Comparison of ENCODE assay signal across 1 fruit fly cellular context in genomic region chrX:3743891-3744491, dm6.
TF ChIP-seq lines count a peak whose summit lies in the region.

No protein-coding gene starts in this region.

TF ChIP-seq in whole organism, embryonic, 481 proteins besides CTCF, POLR2A, EP300 and RAD21 (continued from another document and continues in another):
- no peak for TF ChIP-seq CG16813 (GFP tag; IDR thresholded peaks at IDR 0.05; lab: Robert Waterston, UW; ENCODE audit: partially characterized antibody)
- no peak for TF ChIP-seq Hr39 (optimal IDR thresholded peaks at IDR 0.05; lab: Kevin White, UChicago)
- no peak for TF ChIP-seq luna (GFP tag; optimal IDR thresholded peaks at IDR 0.05; lab: Kevin White, UChicago)
- TF ChIP-seq ac (GFP tag; optimal IDR thresholded peaks at IDR 0.05; lab: Kevin White, UChicago) = no peak
- TF ChIP-seq BtbVII (GFP tag; optimal IDR thresholded peaks at IDR 0.05; lab: Kevin White, UChicago) = peak; percentile 90
- peak; percentile 77 for TF ChIP-seq gcm (GFP tag; optimal IDR thresholded peaks at IDR 0.05; lab: Kevin White, UChicago)
- TF ChIP-seq Ptx1 (GFP tag; IDR thresholded peaks at IDR 0.05; lab: Robert Waterston, UW) = peak; percentile 89
- no peak for TF ChIP-seq Neu2 (GFP tag; optimal IDR thresholded peaks at IDR 0.05; lab: Kevin White, UChicago; ENCODE audit: borderline replicate concordance)
- peak; percentile 95 for TF ChIP-seq CG2678 (tag; optimal IDR thresholded peaks at IDR 0.05; lab: Kevin White, UChicago)
- TF ChIP-seq CG3847 (GFP tag; IDR thresholded peaks at IDR 0.05; lab: Robert Waterston, UW) = peak; percentile 56
- TF ChIP-seq CG4617 (GFP tag; optimal IDR thresholded peaks at IDR 0.05; lab: Kevin White, UChicago; ENCODE audit: borderline replicate concordance) = peak; percentile 17
- TF ChIP-seq aop (GFP tag; IDR thresholded peaks at IDR 0.05; lab: Robert Waterston, UW) = peak; percentile 47; the same call in 1 of the 2 replicates
- peak; percentile 86 for TF ChIP-seq CG6689 (GFP tag; IDR thresholded peaks at IDR 0.05; lab: Robert Waterston, UW)
- TF ChIP-seq ken (GFP tag; IDR thresholded peaks at IDR 0.05; lab: Robert Waterston, UW) = peak; percentile 36; the same call in 2 of the 3 replicates
- TF ChIP-seq z (GFP tag; IDR thresholded peaks at IDR 0.05; lab: Robert Waterston, UW) = no peak
- peak; percentile 65 for TF ChIP-seq H2.0 (GFP tag; IDR thresholded peaks at IDR 0.05; lab: Robert Waterston, UW)
- no peak for TF ChIP-seq CG7987 (GFP tag; optimal IDR thresholded peaks at IDR 0.05; lab: Kevin White, UChicago)
- TF ChIP-seq h (optimal IDR thresholded peaks at IDR 0.05; lab: Kevin White, UChicago) = no peak
- peak; percentile 94 for TF ChIP-seq CG13424 (tag; optimal IDR thresholded peaks at IDR 0.05; lab: Kevin White, UChicago)
- peak; percentile 73 for TF ChIP-seq CG3407 (GFP tag; optimal IDR thresholded peaks at IDR 0.05; lab: Kevin White, UChicago)
- TF ChIP-seq Kr (GFP tag; optimal IDR thresholded peaks at IDR 0.05; lab: Kevin White, UChicago) = no peak
- peak; percentile 89 for TF ChIP-seq CG10209 (GFP tag; optimal IDR thresholded peaks at IDR 0.05; lab: Kevin White, UChicago)
- no peak for TF ChIP-seq fd64A (GFP tag; optimal IDR thresholded peaks at IDR 0.05; lab: Kevin White, UChicago)
- no peak for TF ChIP-seq CG7963 (GFP tag; IDR thresholded peaks at IDR 0.05; lab: Robert Waterston, UW; ENCODE audit: partially characterized antibody)
- no peak for TF ChIP-seq CG1603 (tag; optimal IDR thresholded peaks at IDR 0.05; lab: Kevin White, UChicago)
- TF ChIP-seq ftz-f1 (GFP tag; optimal IDR thresholded peaks at IDR 0.05; lab: Kevin White, UChicago) = peak; percentile 22
- no peak; the same call in 1 of the 2 replicates for TF ChIP-seq rib (GFP tag; IDR thresholded peaks at IDR 0.05; lab: Robert Waterston, UW)
- no peak for TF ChIP-seq BEAF-32 (GFP tag; optimal IDR thresholded peaks at IDR 0.05; lab: Kevin White, UChicago)
- peak; percentile 39 for TF ChIP-seq CG15514 (GFP tag; optimal IDR thresholded peaks at IDR 0.05; lab: Kevin White, UChicago)
- TF ChIP-seq jumu (GFP tag; optimal IDR thresholded peaks at IDR 0.05; lab: Kevin White, UChicago) = no peak
- no peak for TF ChIP-seq Dad (GFP tag; optimal IDR thresholded peaks at IDR 0.05; lab: Kevin White, UChicago)
- TF ChIP-seq dimm (GFP tag; IDR thresholded peaks at IDR 0.05; lab: Robert Waterston, UW) = 0 out of 2 replicates have a peak, but pooled peaks have one; percentile 30
- no peak; the same call in 1 of the 2 replicates for TF ChIP-seq chm (GFP tag; IDR thresholded peaks at IDR 0.05; lab: Robert Waterston, UW)
- peak; percentile 66 for TF ChIP-seq cato (GFP tag; optimal IDR thresholded peaks at IDR 0.05; lab: Kevin White, UChicago; ENCODE audit: borderline replicate concordance)
- TF ChIP-seq ranshi (GFP tag; IDR thresholded peaks at IDR 0.05; lab: Robert Waterston, UW) = peak; percentile 67; the same call in 1 of the 2 replicates
- TF ChIP-seq CG2120 (GFP tag; optimal IDR thresholded peaks at IDR 0.05; lab: Kevin White, UChicago) = peak; percentile 59
- peak; percentile 98 for TF ChIP-seq Vsx1 (GFP tag; optimal IDR thresholded peaks at IDR 0.05; lab: Kevin White, UChicago)
- TF ChIP-seq run (tag; optimal IDR thresholded peaks at IDR 0.05; lab: Kevin White, UChicago) = no peak
- TF ChIP-seq da (GFP tag; optimal IDR thresholded peaks at IDR 0.05; lab: Kevin White, UChicago) = no peak
- no peak for TF ChIP-seq CG5180 (GFP tag; optimal IDR thresholded peaks at IDR 0.05; lab: Kevin White, UChicago)
- no peak for TF ChIP-seq HLH54F (GFP tag; optimal IDR thresholded peaks at IDR 0.05; lab: Kevin White, UChicago)
- no peak for TF ChIP-seq vfl (GFP tag; optimal IDR thresholded peaks at IDR 0.05; lab: Kevin White, UChicago)
- TF ChIP-seq repo (GFP tag; optimal IDR thresholded peaks at IDR 0.05; lab: Kevin White, UChicago) = no peak
- peak; percentile 72 for TF ChIP-seq sqz (GFP tag; optimal IDR thresholded peaks at IDR 0.05; lab: Kevin White, UChicago)
- TF ChIP-seq disco-r (GFP tag; optimal IDR thresholded peaks at IDR 0.05; lab: Kevin White, UChicago) = no peak
- TF ChIP-seq CG8924 (tag; optimal IDR thresholded peaks at IDR 0.05; lab: Kevin White, UChicago) = peak; percentile 93
- no peak for TF ChIP-seq CG3995 (GFP tag; optimal IDR thresholded peaks at IDR 0.05; lab: Kevin White, UChicago)
- TF ChIP-seq pb (GFP tag; optimal IDR thresholded peaks at IDR 0.05; lab: Kevin White, UChicago) = no peak
- peak; percentile 67 for TF ChIP-seq Fer3 (tag; optimal IDR thresholded peaks at IDR 0.05; lab: Kevin White, UChicago)
- peak; percentile 97 for TF ChIP-seq CG7556 (GFP tag; optimal IDR thresholded peaks at IDR 0.05; lab: Kevin White, UChicago)
- TF ChIP-seq kah (GFP tag; optimal IDR thresholded peaks at IDR 0.05; lab: Kevin White, UChicago) = peak; percentile 61
- peak; percentile 65 for TF ChIP-seq seq (GFP tag; IDR thresholded peaks at IDR 0.05; lab: Robert Waterston, UW)
- no peak for TF ChIP-seq jing (GFP tag; optimal IDR thresholded peaks at IDR 0.05; lab: Kevin White, UChicago)
- TF ChIP-seq CG10959 (GFP tag; IDR thresholded peaks at IDR 0.05; lab: Robert Waterston, UW) = 0 out of 2 replicates have a peak, but pooled peaks have one; percentile 19
- peak; percentile 83 for TF ChIP-seq CG17385 (GFP tag; optimal IDR thresholded peaks at IDR 0.05; lab: Kevin White, UChicago)
- peak; percentile 46 for TF ChIP-seq Ets65A (GFP tag; lab: Kevin White, UChicago)
- no peak for TF ChIP-seq zf30C (GFP tag; optimal IDR thresholded peaks at IDR 0.05; lab: Kevin White, UChicago)
- no peak for TF ChIP-seq CG3838 (GFP tag; optimal IDR thresholded peaks at IDR 0.05; lab: Kevin White, UChicago)
- no peak for TF ChIP-seq bowl (GFP tag; IDR thresholded peaks at IDR 0.05; lab: Robert Waterston, UW)
- TF ChIP-seq CG1024 (GFP tag; IDR thresholded peaks at IDR 0.05; lab: Robert Waterston, UW) = no peak
- peak; percentile 42; the same call in 1 of the 3 replicates for TF ChIP-seq gce (GFP tag; IDR thresholded peaks at IDR 0.05; lab: Robert Waterston, UW)
- TF ChIP-seq HLH3B (GFP tag; IDR thresholded peaks at IDR 0.05; lab: Robert Waterston, UW) = peak; percentile 77
- no peak for TF ChIP-seq knrl (GFP tag; IDR thresholded peaks at IDR 0.05; lab: Robert Waterston, UW; ENCODE audit: partially characterized antibody)
- no peak for TF ChIP-seq CG14965 (GFP tag; optimal IDR thresholded peaks at IDR 0.05; lab: Kevin White, UChicago; ENCODE audit: borderline replicate concordance)
- TF ChIP-seq dysf (GFP tag; IDR thresholded peaks at IDR 0.05; lab: Robert Waterston, UW) = peak; percentile 85
- TF ChIP-seq CG5953 (GFP tag; IDR thresholded peaks at IDR 0.05; lab: Robert Waterston, UW) = peak; percentile 46
- TF ChIP-seq Scr (GFP tag; IDR thresholded peaks at IDR 0.05; lab: Robert Waterston, UW; ENCODE audit: partially characterized antibody) = no peak
- TF ChIP-seq Dp (GFP tag; optimal IDR thresholded peaks at IDR 0.05; lab: Kevin White, UChicago) = no peak
- peak; percentile 77 for TF ChIP-seq az2 (GFP tag; optimal IDR thresholded peaks at IDR 0.05; lab: Kevin White, UChicago)
- peak; percentile 77 for TF ChIP-seq CG12942 (GFP tag; optimal IDR thresholded peaks at IDR 0.05; lab: Kevin White, UChicago)
- peak; percentile 38 for TF ChIP-seq CG1529 (GFP tag; optimal IDR thresholded peaks at IDR 0.05; lab: Kevin White, UChicago)
- TF ChIP-seq CG2199 (GFP tag; IDR thresholded peaks at IDR 0.05; lab: Robert Waterston, UW) = no peak
- peak; percentile 92 for TF ChIP-seq CG7839 (tag; optimal IDR thresholded peaks at IDR 0.05; lab: Kevin White, UChicago)
- peak; percentile 79 for TF ChIP-seq CG32772 (GFP tag; IDR thresholded peaks at IDR 0.05; lab: Robert Waterston, UW)
- TF ChIP-seq cas (GFP tag; IDR thresholded peaks at IDR 0.05; lab: Robert Waterston, UW) = no peak; the same call in 1 of the 2 replicates
- peak; percentile 68 for TF ChIP-seq CG30431 (GFP tag; optimal IDR thresholded peaks at IDR 0.05; lab: Kevin White, UChicago)
- no peak for TF ChIP-seq kay (GFP tag; optimal IDR thresholded peaks at IDR 0.05; lab: Kevin White, UChicago)
- TF ChIP-seq wdn (GFP tag; IDR thresholded peaks at IDR 0.05; lab: Robert Waterston, UW) = peak; percentile 55; the same call in 1 of the 2 replicates
- no peak for TF ChIP-seq prd (optimal IDR thresholded peaks at IDR 0.05; lab: Kevin White, UChicago)
- peak; percentile 85 for TF ChIP-seq prd (GFP tag; IDR thresholded peaks at IDR 0.05; lab: Robert Waterston, UW)
- TF ChIP-seq wek (GFP tag; optimal IDR thresholded peaks at IDR 0.05; lab: Kevin White, UChicago) = no peak
- no peak for TF ChIP-seq Doc3 (GFP tag; IDR thresholded peaks at IDR 0.05; lab: Robert Waterston, UW; ENCODE audit: partially characterized antibody)
- peak; percentile 70 for TF ChIP-seq CG10366 (GFP tag; IDR thresholded peaks at IDR 0.05; lab: Robert Waterston, UW)
- peak; percentile 96 for TF ChIP-seq Sox100B (GFP tag; optimal IDR thresholded peaks at IDR 0.05; lab: Kevin White, UChicago)
- TF ChIP-seq stwl (tag; optimal IDR thresholded peaks at IDR 0.05; lab: Kevin White, UChicago) = no peak
- TF ChIP-seq CG10462 (GFP tag; optimal IDR thresholded peaks at IDR 0.05; lab: Kevin White, UChicago) = peak; percentile 58
- TF ChIP-seq CrebB (tag; optimal IDR thresholded peaks at IDR 0.05; lab: Kevin White, UChicago) = no peak
- TF ChIP-seq Nf-YC (tag; optimal IDR thresholded peaks at IDR 0.05; lab: Kevin White, UChicago) = peak; percentile 77
- no peak for TF ChIP-seq NC2α (GFP tag; optimal IDR thresholded peaks at IDR 0.05; lab: Kevin White, UChicago)
- TF ChIP-seq caup (GFP tag; optimal IDR thresholded peaks at IDR 0.05; lab: Kevin White, UChicago; ENCODE audit: severe bottlenecking) = peak; percentile 66
- TF ChIP-seq tx (GFP tag; optimal IDR thresholded peaks at IDR 0.05; lab: Kevin White, UChicago) = no peak
- TF ChIP-seq CG17361 (GFP tag; IDR thresholded peaks at IDR 0.05; lab: Robert Waterston, UW) = peak; percentile 97
- TF ChIP-seq CG18764 (GFP tag; optimal IDR thresholded peaks at IDR 0.05; lab: Kevin White, UChicago) = peak; percentile 63
- TF ChIP-seq Max (GFP tag; optimal IDR thresholded peaks at IDR 0.05; lab: Kevin White, UChicago) = peak; percentile 81
- peak; percentile 82 for TF ChIP-seq CG17359 (tag; optimal IDR thresholded peaks at IDR 0.05; lab: Kevin White, UChicago)
- TF ChIP-seq p53 (GFP tag; optimal IDR thresholded peaks at IDR 0.05; lab: Kevin White, UChicago) = no peak
- TF ChIP-seq CG7928 (GFP tag; optimal IDR thresholded peaks at IDR 0.05; lab: Kevin White, UChicago) = peak; percentile 31
- TF ChIP-seq Sox102F (GFP tag; optimal IDR thresholded peaks at IDR 0.05; lab: Kevin White, UChicago) = peak; percentile 89
- TF ChIP-seq fru (optimal IDR thresholded peaks at IDR 0.05; lab: Kevin White, UChicago) = no peak
- TF ChIP-seq Stat92E (GFP tag; optimal IDR thresholded peaks at IDR 0.05; lab: Kevin White, UChicago) = no peak
- peak; percentile 87 for TF ChIP-seq HHEX (GFP tag; optimal IDR thresholded peaks at IDR 0.05; lab: Kevin White, UChicago)
- TF ChIP-seq Nf-YA (GFP tag; IDR thresholded peaks at IDR 0.05; lab: Robert Waterston, UW) = peak; percentile 33; the same call in 1 of the 2 replicates
- no peak for TF ChIP-seq exex (tag; optimal IDR thresholded peaks at IDR 0.05; lab: Kevin White, UChicago)
- TF ChIP-seq Nf-YB (GFP tag; optimal IDR thresholded peaks at IDR 0.05; lab: Kevin White, UChicago) = peak; percentile 78
- no peak for TF ChIP-seq maf-S (GFP tag; optimal IDR thresholded peaks at IDR 0.05; lab: Kevin White, UChicago)
- peak; percentile 18; the same call in 1 of the 2 replicates for TF ChIP-seq Ravus (GFP tag; IDR thresholded peaks at IDR 0.05; lab: Robert Waterston, UW)
- TF ChIP-seq Lhr (GFP tag; optimal IDR thresholded peaks at IDR 0.05; lab: Kevin White, UChicago) = peak; percentile 22
- TF ChIP-seq CG9876 (GFP tag; optimal IDR thresholded peaks at IDR 0.05; lab: Kevin White, UChicago) = no peak
- TF ChIP-seq ATbp (GFP tag; optimal IDR thresholded peaks at IDR 0.05; lab: Kevin White, UChicago) = peak; percentile 82
- TF ChIP-seq CG9797 (GFP tag; optimal IDR thresholded peaks at IDR 0.05; lab: Kevin White, UChicago) = no peak
- TF ChIP-seq sim (GFP tag; IDR thresholded peaks at IDR 0.05; lab: Robert Waterston, UW) = no peak
- TF ChIP-seq pita (GFP tag; optimal IDR thresholded peaks at IDR 0.05; lab: Kevin White, UChicago) = no peak
- TF ChIP-seq CG14441 (GFP tag; IDR thresholded peaks at IDR 0.05; lab: Robert Waterston, UW) = peak; percentile 81
- peak; percentile 82 for TF ChIP-seq Usf (GFP tag; optimal IDR thresholded peaks at IDR 0.05; lab: Kevin White, UChicago)
- peak; percentile 86 for TF ChIP-seq CG17829 (tag; optimal IDR thresholded peaks at IDR 0.05; lab: Kevin White, UChicago)
- TF ChIP-seq Ssrp (tag; optimal IDR thresholded peaks at IDR 0.05; lab: Kevin White, UChicago) = peak; percentile 84
- TF ChIP-seq Lpt (GFP tag; optimal IDR thresholded peaks at IDR 0.05; lab: Kevin White, UChicago) = no peak
- peak; percentile 39 for TF ChIP-seq zfh2 (GFP tag; optimal IDR thresholded peaks at IDR 0.05; lab: Kevin White, UChicago)
- no peak for TF ChIP-seq Opbp (GFP tag; IDR thresholded peaks at IDR 0.05; lab: Robert Waterston, UW; ENCODE audit: partially characterized antibody)
- TF ChIP-seq CG6272 (GFP tag; IDR thresholded peaks at IDR 0.05; lab: Robert Waterston, UW) = peak; percentile 58
- TF ChIP-seq NfI (GFP tag; optimal IDR thresholded peaks at IDR 0.05; lab: Kevin White, UChicago) = peak; percentile 80
- peak; percentile 43; the same call in 1 of the 2 replicates for TF ChIP-seq CG4404 (GFP tag; IDR thresholded peaks at IDR 0.05; lab: Robert Waterston, UW)
- TF ChIP-seq Sin3A (optimal IDR thresholded peaks at IDR 0.05; lab: Kevin White, UChicago) = no peak
- peak; percentile 30 for TF ChIP-seq CG10274 (GFP tag; optimal IDR thresholded peaks at IDR 0.05; lab: Kevin White, UChicago)
- no peak for TF ChIP-seq gro (GFP tag; optimal IDR thresholded peaks at IDR 0.05; lab: Kevin White, UChicago)
- no peak for TF ChIP-seq Dip3 (GFP tag; optimal IDR thresholded peaks at IDR 0.05; lab: Kevin White, UChicago)
- peak; percentile 69 for TF ChIP-seq CG12299 (tag; optimal IDR thresholded peaks at IDR 0.05; lab: Kevin White, UChicago)
- no peak for TF ChIP-seq CHES-1-like (GFP tag; optimal IDR thresholded peaks at IDR 0.05; lab: Kevin White, UChicago)
- TF ChIP-seq schlank (tag; optimal IDR thresholded peaks at IDR 0.05; lab: Kevin White, UChicago) = no peak
- TF ChIP-seq Trl (optimal IDR thresholded peaks at IDR 0.05; lab: Kevin White, UChicago) = peak in 1 of 2 experiments; percentile 8
- TF ChIP-seq Trl (GFP tag; optimal IDR thresholded peaks at IDR 0.05; lab: Kevin White, UChicago) = no peak
- peak; percentile 8 for TF ChIP-seq sens (GFP tag; lab: Kevin White, UChicago)
